Fruit fly (Drosophila melanogaster): ENCODE results near the gene Cpr67B.

DNA sequence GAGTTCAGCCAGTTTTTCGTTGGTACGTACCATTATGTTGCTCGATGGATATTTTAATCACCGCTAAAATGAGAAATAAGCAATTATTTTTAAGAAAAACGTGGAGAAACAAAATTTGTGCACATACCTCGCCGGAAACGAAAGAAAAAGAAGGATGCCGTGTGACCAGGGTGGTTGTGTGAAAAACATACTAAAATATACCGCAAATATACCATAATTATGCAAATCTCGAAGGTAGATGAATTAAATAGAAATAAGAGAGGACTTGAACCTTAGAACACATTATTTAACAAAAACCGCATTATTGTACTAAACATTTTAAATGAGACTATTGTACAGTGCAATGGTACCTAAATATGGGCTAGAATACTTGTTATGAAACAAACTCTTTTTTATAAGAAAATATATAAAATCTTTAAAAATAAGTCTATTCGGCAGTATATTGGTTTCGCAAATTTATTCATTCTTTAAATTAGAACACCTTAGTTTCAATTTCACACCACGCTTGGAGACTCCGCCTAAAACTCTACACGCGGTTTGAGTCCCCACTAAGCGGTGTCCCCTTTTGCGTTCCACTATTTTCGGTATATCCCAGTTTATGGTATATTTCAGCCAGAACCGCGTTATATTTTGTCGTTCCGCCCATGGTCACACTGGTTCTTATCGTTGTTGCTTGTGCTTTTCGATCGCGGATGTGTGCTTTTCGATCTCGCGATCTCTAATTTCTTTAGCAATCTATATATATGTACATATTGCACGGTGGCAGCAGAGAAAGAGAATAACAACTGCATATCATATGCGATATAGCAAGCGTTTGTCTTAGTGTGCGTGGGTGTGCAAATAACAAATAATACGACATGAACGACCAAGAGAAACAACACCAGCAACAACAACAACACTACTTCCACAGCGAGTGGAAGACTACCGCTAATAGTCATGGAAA is 25.3 kb downstream of the Cpr67B start, which contains the start of the genes RpS17 and MTF-1:
- peak; percentile 9 for TF ChIP-seq CG17806 (tag; optimal IDR thresholded peaks at IDR 0.05)
- peak; percentile 27 for TF ChIP-seq CG34367 (tag; optimal IDR thresholded peaks at IDR 0.05)
- TF ChIP-seq Pif1B (GFP tag; optimal IDR thresholded peaks at IDR 0.05) = peak; percentile 26
- TF ChIP-seq Pif1A (GFP tag; optimal IDR thresholded peaks at IDR 0.05) = peak; percentile 24
- peak; percentile 41 for TF ChIP-seq EcR (GFP tag; optimal IDR thresholded peaks at IDR 0.05)
- TF ChIP-seq gl (tag; optimal IDR thresholded peaks at IDR 0.05) = peak; percentile 10
- TF ChIP-seq Ets98B (GFP tag; IDR thresholded peaks at IDR 0.05) = no peak
- no peak for TF ChIP-seq D1 (tag; optimal IDR thresholded peaks at IDR 0.05)

All from whole organism, pupa.